Worm (Caenorhabditis elegans) whole organism, early embryonic: ENCODE results near the gene Y38F1A.1.

Source experiments
- ama-1 ChIP-seq: fragments of 150-350 bp; optimal IDR thresholded peaks from 2 replicates; lab custom pipeline; 2014
- ceh-13 ChIP-seq: fragments of 200-800 bp; sonication (Bioruptor generic); optimal IDR thresholded peaks from 2 replicates; lab custom pipeline; 2018; ENCODE audit warnings: mild to moderate bottlenecking, missing genetic modification characterization, missing compliant biosample characterization
- ceh-36 ChIP-seq: sonication (generic microtip); optimal IDR thresholded peaks from 2 replicates; lab custom pipeline; 2016; ENCODE audit warnings: missing genetic modification characterization, inconsistent platforms, missing compliant biosample characterization
- flt-1 ChIP-seq: fragments of 200-800 bp; sonication (Bioruptor generic); IDR thresholded peaks from 2 replicates; pipeline ENCODE4 v1.3.6; 2022; ENCODE audit warnings: missing genetic modification characterization, missing compliant biosample characterization
- hnd-1 ChIP-seq: sonication (generic microtip); optimal IDR thresholded peaks from 2 replicates; lab custom pipeline; 2016; ENCODE audit warnings: missing genetic modification characterization, missing compliant biosample characterization
- pes-1 ChIP-seq: fragments of 200-800 bp; sonication (Bioruptor generic); IDR thresholded peaks from 2 replicates; pipeline ENCODE4 v1.3.6; 2022; ENCODE audit warnings: missing genetic modification reagents, missing genetic modification characterization, missing compliant biosample characterization
- tbx-11 ChIP-seq: fragments of 200-800 bp; sonication (Bioruptor generic); IDR thresholded peaks from 2 replicates; pipeline ENCODE4 v1.3.6; 2022; ENCODE audit warnings: missing genetic modification characterization, missing compliant biosample characterization

DNA sequence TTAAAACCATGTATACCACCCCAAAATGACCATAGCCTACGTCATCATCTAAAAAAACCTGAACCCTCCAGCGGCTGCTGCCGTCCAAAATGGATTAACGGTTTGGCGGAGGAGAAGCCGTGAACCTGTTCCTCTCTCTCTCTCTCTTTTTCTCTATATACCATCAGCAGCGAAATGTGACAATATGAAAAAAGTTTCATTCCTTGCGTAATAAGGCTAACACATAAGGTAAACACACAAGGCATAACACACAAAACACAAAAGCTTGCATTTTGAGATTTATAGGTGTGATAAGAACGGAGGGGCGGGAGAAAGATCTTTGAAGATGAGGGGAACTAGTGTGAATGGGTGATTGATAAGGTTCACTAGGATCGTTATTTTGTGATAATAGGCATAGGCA, 6.7 kb upstream of the Y38F1A.1 start:
- TF ChIP-seq ama-1 (lab: Kevin White, UChicago) (no peak), tbx-11 (GFP tag; lab: Robert Waterston, UW) (no peak), flt-1 (GFP tag; lab: Robert Waterston, UW) (no peak), hnd-1 (tag; lab: Kevin White, UChicago) (no peak), ceh-13 (GFP tag; lab: Kevin White, UChicago) (no peak), pes-1 (GFP tag; lab: Robert Waterston, UW) (no peak), ceh-36 (tag; lab: Kevin White, UChicago) (no peak)
